Fruit fly (Drosophila melanogaster) whole organism, wandering third instar larva: ENCODE data around the gene sud1.

ENCODE experiments used
- CrebA ChIP-seq: fragments of 200-800 bp; sonication (Bioruptor generic); optimal IDR thresholded peaks from 2 replicates; lab custom pipeline; 2016; ENCODE audit warnings: missing biosample characterization, mild to moderate bottlenecking, missing genetic modification characterization, borderline replicate concordance
- Sp1 ChIP-seq: fragments of 200-800 bp; sonication (Bioruptor generic); optimal IDR thresholded peaks from 3 replicates; lab custom pipeline; 2019; ENCODE audit warnings: missing biosample characterization, mild to moderate bottlenecking, missing genetic modification characterization, moderate library complexity
- Vsx2 ChIP-seq: fragments of 200-300, 225-300 bp; sonication (Bioruptor generic); optimal IDR thresholded peaks from 2 replicates; lab custom pipeline; 2018; ENCODE audit warnings: missing biosample characterization, missing genetic modification characterization; ENCODE audit not compliant: partially characterized antibody
- pan ChIP-seq: fragments of >200 bp; optimal IDR thresholded peaks from 2 replicates; lab custom pipeline; 2017

dm6 chr3R:24922270-24922669, 4.6 kb upstream of the sud1 start, which contains the start of gene Mink:
- TF ChIP-seq Vsx2 (no peak), CrebA (no peak), pan (no peak), Sp1 (no peak)
